Fruit fly (Drosophila melanogaster) whole organism, pupa: ENCODE results near the gene retinin.

Experiments used
- CG10348 ChIP-seq: fragments of 200-800 bp; sonication (Bioruptor generic); IDR thresholded peaks from 2 replicates; pipeline ENCODE4 v1.3.6; 2022; ENCODE audit warnings: missing biosample characterization, missing genetic modification characterization
- CG12605 ChIP-seq: fragments of 200-800 bp; sonication (Bioruptor generic); IDR thresholded peaks from 2 replicates; pipeline ENCODE4 v1.3.6; 2022; ENCODE audit warnings: missing biosample characterization, missing genetic modification characterization
- CG13204 ChIP-seq: fragments of 200-800 bp; sonication (Bioruptor generic); optimal IDR thresholded peaks from 2 replicates; lab custom pipeline; 2018; ENCODE audit warnings: missing biosample characterization, mild to moderate bottlenecking, missing genetic modification characterization, moderate library complexity
- CG14655 ChIP-seq: fragments of 200-800 bp; sonication (Bioruptor generic); optimal IDR thresholded peaks from 3 replicates; lab custom pipeline; 2017; ENCODE audit warnings: mild to moderate bottlenecking, missing biosample characterization, missing genetic modification reagents, missing genetic modification characterization
- CG15710 ChIP-seq: fragments of 200-800 bp; sonication (Bioruptor generic); optimal IDR thresholded peaks from 2 replicates; lab custom pipeline; 2018; ENCODE audit warnings: missing biosample characterization, mild to moderate bottlenecking, missing genetic modification characterization, moderate library complexity
- CG17806 ChIP-seq: fragments of 200-800 bp; sonication (Bioruptor generic); optimal IDR thresholded peaks from 2 replicates; lab custom pipeline; 2018; ENCODE audit warnings: missing biosample characterization, mild to moderate bottlenecking, missing genetic modification characterization, moderate library complexity
- CG32121 ChIP-seq: fragments of 200-800 bp; sonication (Bioruptor generic); IDR thresholded peaks from 2 replicates; pipeline ENCODE4 v1.3.6; 2022; ENCODE audit warnings: missing biosample characterization, missing genetic modification characterization
- CG34367 ChIP-seq: fragments of 200-800 bp; sonication (Bioruptor generic); optimal IDR thresholded peaks from 2 replicates; lab custom pipeline; 2018; ENCODE audit warnings: missing biosample characterization, mild to moderate bottlenecking, missing genetic modification characterization
- CG4496 ChIP-seq: fragments of 200-800 bp; sonication (Bioruptor generic); IDR thresholded peaks from 3 replicates; pipeline ENCODE4 v1.3.6; 2022; ENCODE audit warnings: missing biosample characterization, missing genetic modification characterization
- CG8159 ChIP-seq: fragments of 200-800 bp; sonication (Bioruptor generic); optimal IDR thresholded peaks from 3 replicates; lab custom pipeline; 2018; ENCODE audit warnings: missing biosample characterization, mild to moderate bottlenecking, missing genetic modification characterization, moderate library complexity
- CG8301 ChIP-seq: fragments of 200-800 bp; sonication (Bioruptor generic); optimal IDR thresholded peaks from 2 replicates; lab custom pipeline; 2018; ENCODE audit warnings: missing biosample characterization, mild to moderate bottlenecking, missing genetic modification characterization
- CG9948 ChIP-seq: fragments of 200-800 bp; sonication (Bioruptor generic); optimal IDR thresholded peaks from 2 replicates; lab custom pipeline; 2018; ENCODE audit warnings: missing biosample characterization, mild to moderate bottlenecking, missing genetic modification characterization, moderate library complexity
- D1 ChIP-seq: fragments of 200-800 bp; sonication (Bioruptor generic); optimal IDR thresholded peaks from 2 replicates; lab custom pipeline; 2018; ENCODE audit warnings: missing biosample characterization, mild to moderate bottlenecking, missing genetic modification characterization, moderate library complexity
- EcR ChIP-seq: fragments of 200-800 bp; sonication (Bioruptor generic); optimal IDR thresholded peaks from 3 replicates; lab custom pipeline; 2019; ENCODE audit warnings: missing biosample characterization, missing genetic modification characterization, mild to moderate bottlenecking, moderate library complexity, missing genetic modification reagents
- Ets98B ChIP-seq: fragments of 200-800 bp; sonication (Bioruptor generic); IDR thresholded peaks from 2 replicates; pipeline ENCODE4 v1.3.6; 2022; ENCODE audit warnings: missing biosample characterization, missing genetic modification characterization
- Pif1A ChIP-seq: fragments of 200-800 bp; sonication (Bioruptor generic); optimal IDR thresholded peaks from 3 replicates; lab custom pipeline; 2016; ENCODE audit warnings: missing biosample characterization, missing genetic modification characterization
- Pif1B ChIP-seq: fragments of 200-800 bp; sonication (Bioruptor generic); optimal IDR thresholded peaks from 3 replicates; lab custom pipeline; 2016; ENCODE audit warnings: missing biosample characterization, missing genetic modification characterization
- Snoo ChIP-seq: fragments of 200-800 bp; sonication (Bioruptor generic); optimal IDR thresholded peaks from 3 replicates; lab custom pipeline; 2017; ENCODE audit warnings: missing biosample characterization, mild to moderate bottlenecking, missing genetic modification characterization, inconsistent platforms
- fd96Ca ChIP-seq: fragments of 200-800 bp; sonication (Bioruptor generic); IDR thresholded peaks from 3 replicates; pipeline ENCODE4 v1.3.6; 2022; ENCODE audit warnings: missing biosample characterization, missing genetic modification characterization
- gl ChIP-seq: fragments of 200-800 bp; sonication (Bioruptor generic); optimal IDR thresholded peaks from 2 replicates; lab custom pipeline; 2018; ENCODE audit warnings: missing biosample characterization, mild to moderate bottlenecking, missing genetic modification characterization
- rn ChIP-seq: fragments of 200-800 bp; sonication (Bioruptor generic); IDR thresholded peaks from 2 replicates; pipeline ENCODE4 v1.3.6; 2022; ENCODE audit warnings: missing biosample characterization, missing genetic modification characterization

Gene retinin

DNA sequence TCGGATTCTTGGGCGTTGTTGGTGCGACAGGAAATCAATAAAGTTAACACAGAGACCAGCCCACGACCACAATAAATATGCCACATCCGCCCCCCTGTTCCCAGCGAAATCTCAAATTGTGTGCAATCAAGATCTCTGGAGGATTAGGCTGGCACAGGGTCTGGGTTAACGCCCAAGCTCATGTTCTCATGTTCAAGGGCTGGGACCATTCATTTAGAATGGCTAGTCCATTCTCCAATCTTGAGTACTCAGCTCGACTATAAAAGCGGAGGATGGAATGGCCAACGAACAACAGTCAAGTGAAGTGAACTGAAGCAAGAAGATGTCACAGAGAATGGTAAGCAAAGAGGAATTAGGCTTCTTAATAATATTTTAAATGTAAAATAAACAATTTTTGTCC, 1.3 kb downstream of the retinin start, which contains the start of gene CG13056:
Gene CG13056 (plus strand): TSS at position 301 of the 400 bp plus-strand sequence.
- TF ChIP-seq CG4496 (GFP tag; lab: Robert Waterston, UW) = no peak
- no peak for TF ChIP-seq CG10348 (GFP tag; lab: Robert Waterston, UW)
- TF ChIP-seq CG12605 (GFP tag; lab: Robert Waterston, UW) = no peak
- TF ChIP-seq Pif1B (GFP tag; lab: Kevin White, UChicago) = no peak
- TF ChIP-seq rn (GFP tag; lab: Robert Waterston, UW) = no peak
- no peak for TF ChIP-seq Pif1A (GFP tag; lab: Kevin White, UChicago)

DNA sequence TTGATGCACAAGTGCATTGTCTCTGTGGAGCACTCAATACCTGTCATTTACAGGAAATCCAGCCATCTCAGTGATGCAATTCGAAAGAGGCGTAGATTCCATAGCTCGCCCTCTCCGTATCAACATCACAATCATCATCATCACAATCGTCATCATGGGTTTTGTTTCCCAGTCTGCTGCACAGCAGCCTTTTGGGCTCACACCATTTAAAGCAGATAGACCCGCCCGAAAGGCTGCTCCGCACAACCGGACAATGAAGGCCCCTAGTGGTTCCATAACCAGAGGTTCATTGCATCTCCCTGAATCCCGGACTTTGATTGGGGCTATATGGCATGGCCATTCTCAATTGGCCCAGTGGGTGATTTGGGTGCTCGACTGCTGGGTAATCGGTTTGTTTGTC, 3.1 kb downstream of the retinin start:
- TF ChIP-seq rn (GFP tag; lab: Robert Waterston, UW) (no peak), CG4496 (GFP tag; lab: Robert Waterston, UW) (peak; percentile 69; the same call in 2 of the 3 replicates), CG15710 (no peak), Snoo (tag; lab: Kevin White, UChicago) (no peak), Pif1A (GFP tag; lab: Kevin White, UChicago) (no peak), EcR (GFP tag; lab: Kevin White, UChicago) (peak; percentile 25), fd96Ca (0 out of 3 replicates have a peak, but pooled peaks have one; percentile 15)

DNA sequence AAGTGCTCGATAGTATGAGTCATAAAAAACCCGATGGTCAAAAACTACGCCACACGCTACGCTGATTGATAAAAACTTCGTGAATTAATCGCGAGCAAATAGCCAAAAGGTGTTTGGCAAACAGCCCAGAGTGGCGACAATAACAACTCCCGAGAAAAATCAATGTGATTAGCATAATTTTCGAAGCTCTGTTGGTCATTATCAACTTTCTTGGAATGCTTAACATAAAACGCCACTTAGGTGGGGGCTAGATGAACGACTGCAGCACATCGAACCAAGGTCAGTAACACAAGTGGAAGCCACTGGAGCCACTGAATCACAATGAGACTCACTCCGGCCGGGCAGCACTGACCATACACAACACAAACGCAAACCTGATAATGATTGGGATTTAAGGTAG, 6.0 kb downstream of the retinin start:
- TF ChIP-seq CG4496 (GFP tag; lab: Robert Waterston, UW) (no peak), Pif1B (GFP tag; lab: Kevin White, UChicago) (no peak), CG15710 (no peak), CG14655 (GFP tag; lab: Kevin White, UChicago) (no peak)

DNA sequence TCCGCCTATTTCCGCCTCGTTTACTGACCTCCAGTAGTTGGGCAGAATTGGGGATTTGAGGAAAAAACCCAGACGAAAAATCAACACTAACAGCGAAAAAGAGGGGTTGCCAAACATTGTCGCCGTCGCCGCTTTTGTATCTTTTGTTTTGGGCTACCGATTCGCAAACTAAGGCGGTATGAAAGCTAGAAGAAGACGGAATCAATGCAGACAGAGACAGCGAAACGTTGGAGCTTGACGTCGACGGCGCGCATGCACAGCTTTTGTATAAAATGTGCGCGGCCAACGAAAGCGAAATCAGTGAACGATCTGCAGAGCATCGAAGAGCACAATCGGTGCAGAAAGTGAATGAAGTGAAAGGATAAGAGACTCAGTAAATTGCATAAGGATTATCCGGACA, 7.0 kb downstream of the retinin start, which contains the start of gene CG4998:
Gene CG4998 (plus strand): TSS at position 301 of the 400 bp plus-strand sequence.
- TF ChIP-seq CG17806 (tag; lab: Kevin White, UChicago) (no peak), CG9948 (tag; lab: Kevin White, UChicago) (no peak), CG10348 (GFP tag; lab: Robert Waterston, UW) (no peak), CG8301 (tag; lab: Kevin White, UChicago) (no peak), rn (GFP tag; lab: Robert Waterston, UW) (no peak), Pif1A (GFP tag; lab: Kevin White, UChicago) (no peak), fd96Ca (no peak), CG32121 (GFP tag; lab: Robert Waterston, UW) (no peak), EcR (GFP tag; lab: Kevin White, UChicago) (no peak), CG13204 (GFP tag; lab: Kevin White, UChicago) (no peak), CG14655 (GFP tag; lab: Kevin White, UChicago) (no peak), Pif1B (GFP tag; lab: Kevin White, UChicago) (no peak), D1 (tag; lab: Kevin White, UChicago) (no peak), Ets98B (GFP tag; lab: Robert Waterston, UW) (no peak), CG8159 (tag; lab: Kevin White, UChicago) (no peak), Snoo (tag; lab: Kevin White, UChicago) (no peak), CG4496 (GFP tag; lab: Robert Waterston, UW) (no peak), CG12605 (GFP tag; lab: Robert Waterston, UW) (no peak), CG15710 (no peak)

DNA sequence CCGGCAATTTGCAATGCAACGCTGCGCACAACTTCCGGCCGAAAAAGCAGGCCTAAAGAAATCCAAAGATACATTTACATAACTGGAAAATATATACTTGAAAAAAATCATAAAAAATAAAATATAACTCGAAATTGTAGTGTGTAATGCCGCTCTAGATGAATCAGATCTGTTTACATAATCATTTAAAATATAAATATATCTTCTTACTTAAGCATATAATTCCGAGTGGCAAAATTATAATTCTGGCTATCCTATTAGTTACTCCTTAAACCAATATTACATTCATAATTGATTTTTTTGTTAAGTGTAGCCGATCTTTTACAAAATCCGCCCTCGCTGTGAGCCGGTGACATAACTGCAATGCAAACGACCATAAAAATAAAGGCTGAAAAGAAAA, 7.7 kb downstream of the retinin start:
- TF ChIP-seq CG9948 (tag; lab: Kevin White, UChicago) = no peak
- TF ChIP-seq Pif1A (GFP tag; lab: Kevin White, UChicago) = no peak
- TF ChIP-seq D1 (tag; lab: Kevin White, UChicago) = no peak
- TF ChIP-seq CG4496 (GFP tag; lab: Robert Waterston, UW) = no peak
- no peak for TF ChIP-seq CG8301 (tag; lab: Kevin White, UChicago)
- no peak for TF ChIP-seq CG12605 (GFP tag; lab: Robert Waterston, UW)
- TF ChIP-seq Snoo (tag; lab: Kevin White, UChicago) = no peak

DNA sequence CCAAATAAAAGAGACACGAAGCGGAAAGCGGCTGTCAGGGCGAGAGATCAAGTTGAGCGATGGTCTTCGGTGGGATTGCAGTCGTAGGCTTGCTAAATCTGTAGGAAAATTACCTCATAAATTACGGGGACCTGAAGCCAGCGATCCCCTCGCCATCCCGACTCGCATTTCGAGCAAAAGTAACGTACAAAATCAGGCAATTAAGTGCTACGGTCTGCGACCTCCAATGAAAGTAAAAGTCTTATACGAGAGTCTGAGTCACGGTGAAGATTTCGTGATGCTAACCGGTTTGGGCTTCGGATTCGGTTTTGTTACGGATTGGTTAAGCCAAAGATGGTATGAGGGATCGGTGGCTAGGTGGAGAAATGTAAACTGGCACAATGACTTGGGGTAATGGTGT, 8.1 kb downstream of the retinin start:
- TF ChIP-seq Pif1A (GFP tag; lab: Kevin White, UChicago) (no peak), rn (GFP tag; lab: Robert Waterston, UW) (no peak), CG8159 (tag; lab: Kevin White, UChicago) (no peak), CG9948 (tag; lab: Kevin White, UChicago) (no peak), CG17806 (tag; lab: Kevin White, UChicago) (no peak), gl (tag; lab: Kevin White, UChicago) (no peak), Ets98B (GFP tag; lab: Robert Waterston, UW) (no peak), EcR (GFP tag; lab: Kevin White, UChicago) (peak; percentile 35)

DNA sequence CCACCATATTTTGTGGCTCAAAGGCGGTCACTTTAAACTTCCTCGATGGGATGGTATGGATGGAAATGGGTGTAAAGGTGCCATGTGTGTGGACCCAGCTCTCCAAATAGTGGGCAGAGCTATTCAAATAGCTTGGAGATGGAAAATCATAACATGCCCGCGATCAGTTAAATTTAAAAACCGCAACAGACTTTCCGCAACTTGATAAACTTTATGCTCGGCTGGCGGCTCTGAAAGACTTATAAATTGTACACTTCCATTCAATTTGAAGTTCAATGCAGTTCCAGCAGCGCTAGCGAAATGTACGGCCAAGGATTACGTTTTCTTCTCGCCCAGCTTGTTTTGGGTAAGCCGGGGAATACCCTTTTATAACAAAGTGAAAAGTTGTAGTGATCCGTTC, 14.3 kb downstream of the retinin start, which contains the start of gene CG33257:
Gene CG33257 (plus strand): TSS at position 301 of the 400 bp plus-strand sequence.
- TF ChIP-seq CG32121 (GFP tag; lab: Robert Waterston, UW) = no peak
- no peak for TF ChIP-seq CG8301 (tag; lab: Kevin White, UChicago)
- TF ChIP-seq Snoo (tag; lab: Kevin White, UChicago) = no peak
- no peak for TF ChIP-seq fd96Ca
- no peak for TF ChIP-seq D1 (tag; lab: Kevin White, UChicago)
- TF ChIP-seq CG15710 = no peak
- TF ChIP-seq CG13204 (GFP tag; lab: Kevin White, UChicago) = no peak
- no peak for TF ChIP-seq CG8159 (tag; lab: Kevin White, UChicago)
- TF ChIP-seq CG34367 (tag; lab: Kevin White, UChicago) = no peak
- TF ChIP-seq CG12605 (GFP tag; lab: Robert Waterston, UW) = no peak
- no peak for TF ChIP-seq rn (GFP tag; lab: Robert Waterston, UW)
